Worm (Caenorhabditis elegans): ENCODE measurements around the gene M163.7.

ce11 chrX:14487832-14488231 lies 23.2 kb downstream of the M163.7 start:
- TF ChIP-seq lin-26 (GFP tag; IDR thresholded peaks at IDR 0.05) (no peak), pha-4 (tag; optimal IDR thresholded peaks at IDR 0.05) (no peak), lsy-27 (tag; optimal IDR thresholded peaks at IDR 0.05; ENCODE audit: borderline replicate concordance, insufficient read depth) (no peak), atf-7 (tag; optimal IDR thresholded peaks at IDR 0.05) (no peak)
